Worm (Caenorhabditis elegans): ENCODE data around the gene fust-1.

Gene fust-1

ce11 chrII:7112780-7113179 is 39.6 kb upstream of the fust-1 start, which contains the start of gene F10E7.6:
TSS of gene F10E7.6 (plus strand) at chrII:7113080.
- TF ChIP-seq nhr-2 (tag; optimal IDR thresholded peaks at IDR 0.05) (no peak), nhr-28 (tag; optimal IDR thresholded peaks at IDR 0.05) (no peak), ceh-39 (tag; optimal IDR thresholded peaks at IDR 0.05) (no peak), pha-4 (tag; optimal IDR thresholded peaks at IDR 0.05) (no peak), zip-8 (tag; optimal IDR thresholded peaks at IDR 0.05) (no peak), mep-1 (tag; optimal IDR thresholded peaks at IDR 0.05) (no peak), mls-2 (tag; optimal IDR thresholded peaks at IDR 0.05) (no peak), elt-1 (tag; optimal IDR thresholded peaks at IDR 0.05; ENCODE audit: borderline replicate concordance, insufficient read depth) (no peak), nhr-237 (tag; optimal IDR thresholded peaks at IDR 0.05) (no peak), ces-1 (GFP tag; optimal IDR thresholded peaks at IDR 0.05) (no peak), tbx-8 (GFP tag; optimal IDR thresholded peaks at IDR 0.05) (no peak), ceh-43 (GFP tag; optimal IDR thresholded peaks at IDR 0.05) (no peak), sem-2 (GFP tag; optimal IDR thresholded peaks at IDR 0.05) (no peak)

ce11 chrII:7115638-7116037 is 36.7 kb upstream of the fust-1 start, which contains the start of gene cutl-5:
TSS of gene cutl-5 (minus strand) at chrII:7115906.
- TF ChIP-seq hlh-1 (tag; optimal IDR thresholded peaks at IDR 0.05) (no peak), zip-8 (tag; optimal IDR thresholded peaks at IDR 0.05) (no peak), mls-2 (tag; optimal IDR thresholded peaks at IDR 0.05) (no peak), M03D4.4 (tag; optimal IDR thresholded peaks at IDR 0.05) (no peak), nhr-237 (tag; optimal IDR thresholded peaks at IDR 0.05) (no peak), ceh-43 (GFP tag; optimal IDR thresholded peaks at IDR 0.05) (no peak), ces-1 (GFP tag; optimal IDR thresholded peaks at IDR 0.05) (no peak), ceh-39 (tag; optimal IDR thresholded peaks at IDR 0.05) (no peak), drap-1 (GFP tag; optimal IDR thresholded peaks at IDR 0.05) (no peak), lin-32 (GFP tag; optimal IDR thresholded peaks at IDR 0.05) (no peak), ztf-11 (tag; optimal IDR thresholded peaks at IDR 0.05) (no peak)

ce11 chrII:7116350-7116749 is 36.0 kb upstream of the fust-1 start, which contains the start of gene spon-1:
TSS of gene spon-1 (plus strand) at chrII:7116557.
- TF ChIP-seq nhr-2 (tag; optimal IDR thresholded peaks at IDR 0.05) (peak; percentile 46), unc-120 (tag; optimal IDR thresholded peaks at IDR 0.05; ENCODE audit: poor library complexity, severe bottlenecking) (peak; percentile 14), unc-39 (tag; optimal IDR thresholded peaks at IDR 0.05) (no peak), unc-62 (GFP tag; optimal IDR thresholded peaks at IDR 0.05) (peak; percentile 54), mls-2 (tag; optimal IDR thresholded peaks at IDR 0.05) (no peak), hlh-1 (tag; optimal IDR thresholded peaks at IDR 0.05) (peak; percentile 73)

- TF ChIP-seq snpc-4 (tag; optimal IDR thresholded peaks at IDR 0.05) (no peak), mep-1 (tag; optimal IDR thresholded peaks at IDR 0.05) (no peak), lsy-2 (tag; optimal IDR thresholded peaks at IDR 0.05) (no peak), pha-4 (tag; optimal IDR thresholded peaks at IDR 0.05) (no peak), unc-39 (tag; optimal IDR thresholded peaks at IDR 0.05) (no peak), flh-1 (GFP tag; optimal IDR thresholded peaks at IDR 0.05) (no peak), mls-2 (tag; optimal IDR thresholded peaks at IDR 0.05) (no peak), ceh-43 (GFP tag; optimal IDR thresholded peaks at IDR 0.05) (no peak), ceh-39 (tag; optimal IDR thresholded peaks at IDR 0.05) (no peak), elt-3 (tag; optimal IDR thresholded peaks at IDR 0.05) (no peak)
Observed at ce11 chrII:7119525-7119924, 32.9 kb upstream of the fust-1 start.

- no peak for TF ChIP-seq nhr-2 (tag; optimal IDR thresholded peaks at IDR 0.05)
Observed at ce11 chrII:7121762-7122292, 30.6 kb upstream of the fust-1 start, which contains the start of gene F10E7.2. TSS of gene F10E7.2 (plus strand) at chrII:7122242.

- TF ChIP-seq unc-39 (tag; optimal IDR thresholded peaks at IDR 0.05) = no peak
- TF ChIP-seq pha-4 (tag; optimal IDR thresholded peaks at IDR 0.05) = no peak
- peak; percentile 16 for TF ChIP-seq cnd-1 (tag; optimal IDR thresholded peaks at IDR 0.05)
- no peak for TF ChIP-seq ztf-11 (tag; optimal IDR thresholded peaks at IDR 0.05)
Observed at ce11 chrII:7122661-7123418, 29.5 kb upstream of the fust-1 start, which contains the start of gene F10E7.11. TSS of gene F10E7.11 (minus strand) at chrII:7122892.
